Fruit fly (Drosophila melanogaster): Measurements from ENCODE around the gene Alr.
A peak's percentile ranks its signal among the peaks of the same experiment; 100 is the strongest.

The Alr gene

dm6 chrX:19769821-19770519, 21.9 kb downstream of the Alr start (continued):
- TF ChIP-seq CG11247 (GFP tag; IDR thresholded peaks at IDR 0.05) (no peak), Six4 (GFP tag; optimal IDR thresholded peaks at IDR 0.05) (peak; percentile 42), esg (GFP tag; conservative IDR thresholded peaks at IDR 0.05) (no peak), zf30C (GFP tag; optimal IDR thresholded peaks at IDR 0.05) (peak; percentile 83), Sin3A (optimal IDR thresholded peaks at IDR 0.05) (no peak), CG6689 (GFP tag; IDR thresholded peaks at IDR 0.05) (peak; percentile 61), sd (tag; optimal IDR thresholded peaks at IDR 0.05) (no peak), CG2678 (tag; optimal IDR thresholded peaks at IDR 0.05) (peak; percentile 51), fru (optimal IDR thresholded peaks at IDR 0.05) (no peak), wek (GFP tag; optimal IDR thresholded peaks at IDR 0.05) (no peak), CG7963 (GFP tag; IDR thresholded peaks at IDR 0.05; ENCODE audit: partially characterized antibody) (no peak), CG15269 (tag; optimal IDR thresholded peaks at IDR 0.05) (peak; percentile 3), bsh (GFP tag; optimal IDR thresholded peaks at IDR 0.05) (peak; percentile 11 to 70), Fer3 (tag; optimal IDR thresholded peaks at IDR 0.05) (peak; percentile 25), Kr (GFP tag; optimal IDR thresholded peaks at IDR 0.05) (no peak), jumu (GFP tag; optimal IDR thresholded peaks at IDR 0.05) (no peak), CG12769 (tag; optimal IDR thresholded peaks at IDR 0.05) (no peak), CG11398 (GFP tag; optimal IDR thresholded peaks at IDR 0.05) (no peak), en (GFP tag; optimal IDR thresholded peaks at IDR 0.05) (peak; percentile 9), pnt (GFP tag; optimal IDR thresholded peaks at IDR 0.05) (peak; percentile 21), CG5245 (GFP tag; optimal IDR thresholded peaks at IDR 0.05) (peak; percentile 26), gem (tag; optimal IDR thresholded peaks at IDR 0.05) (peak; percentile 73), Gsc (GFP tag; IDR thresholded peaks at IDR 0.05) (no peak), CG16813 (GFP tag; IDR thresholded peaks at IDR 0.05; ENCODE audit: partially characterized antibody) (no peak), vnd (GFP tag; IDR thresholded peaks at IDR 0.05; ENCODE audit: partially characterized antibody) (no peak), CG2875 (GFP tag; optimal IDR thresholded peaks at IDR 0.05) (peak; percentile 29), Dip2 (GFP tag; IDR thresholded peaks at IDR 0.05) (no peak), CG34422 (GFP tag; IDR thresholded peaks at IDR 0.05) (peak; percentile 39; the same call in 1 of the 3 replicates), Jarid2 (GFP tag; optimal IDR thresholded peaks at IDR 0.05) (no peak), CoRest (tag; optimal IDR thresholded peaks at IDR 0.05) (peak; percentile 39), gfzf (GFP tag; optimal IDR thresholded peaks at IDR 0.05) (no peak), lov (optimal IDR thresholded peaks at IDR 0.05) (no peak), lov (GFP tag; IDR thresholded peaks at IDR 0.05) (no peak), nerfin-1 (tag; optimal IDR thresholded peaks at IDR 0.05) (no peak), Optix (GFP tag; IDR thresholded peaks at IDR 0.05) (no peak), CG14667 (GFP tag; IDR thresholded peaks at IDR 0.05) (no peak), CG10565 (GFP tag; optimal IDR thresholded peaks at IDR 0.05) (no peak), Meics (GFP tag; optimal IDR thresholded peaks at IDR 0.05) (peak; percentile 1), Dref (GFP tag; IDR thresholded peaks at IDR 0.05) (no peak), CG10147 (GFP tag; optimal IDR thresholded peaks at IDR 0.05) (no peak), CG3726 (GFP tag; IDR thresholded peaks at IDR 0.05) (no peak), gsb-n (tag; optimal IDR thresholded peaks at IDR 0.05) (peak; percentile 55), Hr78 (GFP tag; optimal IDR thresholded peaks at IDR 0.05) (no peak), CG14014 (GFP tag; IDR thresholded peaks at IDR 0.05) (no peak), nom (GFP tag; optimal IDR thresholded peaks at IDR 0.05) (peak; percentile 36), CG31224 (GFP tag; IDR thresholded peaks at IDR 0.05) (0 out of 2 replicates have a peak, but pooled peaks have one; percentile 21), cato (GFP tag; optimal IDR thresholded peaks at IDR 0.05; ENCODE audit: borderline replicate concordance) (no peak), aop (GFP tag; IDR thresholded peaks at IDR 0.05) (no peak), wdn (GFP tag; IDR thresholded peaks at IDR 0.05) (no peak), grau (tag; optimal IDR thresholded peaks at IDR 0.05) (peak; percentile 37)
